Worm (Caenorhabditis elegans) whole organism, L1 larva: ENCODE results near the gene C05B5.5.

Source experiments
- F16B12.6 ChIP-seq: fragments of 150-350 bp; optimal IDR thresholded peaks from 2 replicates; lab custom pipeline; 2014; ENCODE audit warnings: missing biosample characterization, missing genetic modification characterization
- ama-1 ChIP-seq: fragments of 150-350 bp; optimal IDR thresholded peaks from 2 replicates; lab custom pipeline; 2014
- blmp-1 ChIP-seq: fragments of 150-350 bp; optimal IDR thresholded peaks from 2 replicates; lab custom pipeline; 2014; ENCODE audit warnings: missing biosample characterization, missing genetic modification characterization
- ces-1 ChIP-seq: fragments of 150-350 bp; optimal IDR thresholded peaks from 2 replicates; lab custom pipeline; 2014; ENCODE audit warnings: missing biosample characterization, missing genetic modification reagents, missing genetic modification characterization
- elt-2 ChIP-seq: sonication (generic microtip); optimal IDR thresholded peaks from 2 replicates; lab custom pipeline; 2016; ENCODE audit warnings: missing genetic modification characterization, mild to moderate bottlenecking, inconsistent platforms, missing compliant biosample characterization, missing genetic modification reagents
- fkh-10 ChIP-seq: sonication (generic microtip); optimal IDR thresholded peaks from 2 replicates; lab custom pipeline; 2017; ENCODE audit warnings: missing biosample characterization, missing genetic modification reagents, missing genetic modification characterization
- hpl-2 ChIP-seq: fragments of 150-350 bp; optimal IDR thresholded peaks from 2 replicates; lab custom pipeline; 2014; ENCODE audit warnings: missing biosample characterization, missing genetic modification reagents, missing genetic modification characterization
- lin-39 ChIP-seq: fragments of 150-350 bp; optimal IDR thresholded peaks from 2 replicates; lab custom pipeline; 2014; ENCODE audit warnings: missing biosample characterization, missing genetic modification reagents, missing genetic modification characterization
- mdl-1 ChIP-seq, 2 experiments: fragments of 150-350 bp; optimal IDR thresholded peaks; 2 replicates each; lab custom pipeline; 2014 to 2017; ENCODE audit warnings: missing biosample characterization in 2 of 2, missing genetic modification characterization in 2 of 2, inconsistent platforms in 1 of 2
- nhr-12 ChIP-seq: sonication (generic microtip); optimal IDR thresholded peaks from 2 replicates; lab custom pipeline; 2017; ENCODE audit warnings: missing biosample characterization, missing genetic modification characterization
- nhr-20 ChIP-seq: sonication (generic microtip); optimal IDR thresholded peaks from 2 replicates; lab custom pipeline; 2016; ENCODE audit warnings: mild to moderate bottlenecking, missing genetic modification characterization, missing compliant biosample characterization
- nhr-76 ChIP-seq: sonication (generic microtip); optimal IDR thresholded peaks from 2 replicates; lab custom pipeline; 2017; ENCODE audit warnings: missing biosample characterization, missing genetic modification characterization
- pqm-1 ChIP-seq: sonication (generic microtip); optimal IDR thresholded peaks from 3 replicates; lab custom pipeline; 2017; ENCODE audit warnings: missing biosample characterization, missing genetic modification characterization
- skn-1 ChIP-seq: fragments of 150-350 bp; optimal IDR thresholded peaks from 2 replicates; lab custom pipeline; 2014; ENCODE audit warnings: missing biosample characterization, missing genetic modification characterization

- TF ChIP-seq elt-2 (no peak), hpl-2 (GFP tag; lab: Kevin White, UChicago) (no peak), ces-1 (GFP tag; lab: Kevin White, UChicago) (no peak), ama-1 (no peak), nhr-76 (tag; lab: Kevin White, UChicago) (no peak), nhr-20 (tag; lab: Kevin White, UChicago) (no peak), pqm-1 (tag; lab: Kevin White, UChicago) (no peak), blmp-1 (tag; lab: Kevin White, UChicago) (no peak), lin-39 (tag; lab: Kevin White, UChicago) (no peak), skn-1 (tag; lab: Kevin White, UChicago) (no peak), fkh-10 (no peak), mdl-1 (tag; optimal IDR thresholded peaks at IDR 0.05; lab: Kevin White, UChicago) (no peak), nhr-12 (tag; lab: Kevin White, UChicago) (no peak), F16B12.6 (tag; lab: Kevin White, UChicago) (no peak)
These were observed 26.8 kb downstream of the C05B5.5 start, which contains the start of gene ins-23 for ce11 chrIII:10027947-10028346.
